Fruit fly (Drosophila melanogaster): Measurements from ENCODE around the gene mtm.

The mtm gene

dm6 chr2L:6019352-6020131 lies 17.3 kb downstream of the mtm start, which contains the start of gene H2.0:
Gene H2.0, minus strand, starts transcription at chr2L:6019402.
- peak; percentile 79 for TF ChIP-seq CG8301 (tag; optimal IDR thresholded peaks at IDR 0.05)
- peak; percentile 75 for TF ChIP-seq CG15710 (tag; optimal IDR thresholded peaks at IDR 0.05)
- peak; percentile 10 for TF ChIP-seq CG13204 (GFP tag; optimal IDR thresholded peaks at IDR 0.05)
- no peak for TF ChIP-seq CG32121 (GFP tag; IDR thresholded peaks at IDR 0.05)
- no peak for TF ChIP-seq D1 (tag; optimal IDR thresholded peaks at IDR 0.05)
- TF ChIP-seq rn (GFP tag; IDR thresholded peaks at IDR 0.05), result 0 out of 2 replicates have a peak, but pooled peaks have one; percentile 17
- no peak for TF ChIP-seq EcR (GFP tag; optimal IDR thresholded peaks at IDR 0.05)
- TF ChIP-seq CG8159 (tag; optimal IDR thresholded peaks at IDR 0.05), result peak; percentile 73
- peak; percentile 42 for TF ChIP-seq gl (tag; optimal IDR thresholded peaks at IDR 0.05)
- peak; percentile 62 for TF ChIP-seq CG9948 (tag; optimal IDR thresholded peaks at IDR 0.05)
- TF ChIP-seq Pif1B (GFP tag; optimal IDR thresholded peaks at IDR 0.05), result peak; percentile 75
- TF ChIP-seq fd96Ca (GFP tag; IDR thresholded peaks at IDR 0.05), result 0 out of 3 replicates have a peak, but pooled peaks have one; percentile 17
- no peak for TF ChIP-seq Snoo (tag; optimal IDR thresholded peaks at IDR 0.05)
- TF ChIP-seq Ets98B (GFP tag; IDR thresholded peaks at IDR 0.05), result peak; percentile 21; the same call in 1 of the 2 replicates
- TF ChIP-seq CG10348 (GFP tag; IDR thresholded peaks at IDR 0.05), result no peak
- peak; percentile 55 for TF ChIP-seq Pif1A (GFP tag; optimal IDR thresholded peaks at IDR 0.05)
- peak; percentile 79 for TF ChIP-seq CG14655 (GFP tag; optimal IDR thresholded peaks at IDR 0.05)

dm6 chr2L:6013071-6013417 lies 23.8 kb downstream of the mtm start:
- TF ChIP-seq CG9948 (tag; optimal IDR thresholded peaks at IDR 0.05) (no peak), CG10348 (GFP tag; IDR thresholded peaks at IDR 0.05) (no peak)

dm6 chr2L:6012303-6013070 lies 24.3 kb downstream of the mtm start, which contains the start of gene CG9098:
Gene CG9098, minus strand, starts transcription at chr2L:6012338.
- no peak for TF ChIP-seq CG8301 (tag; optimal IDR thresholded peaks at IDR 0.05)
- no peak for TF ChIP-seq CG12605 (GFP tag; IDR thresholded peaks at IDR 0.05)
- TF ChIP-seq rn (GFP tag; IDR thresholded peaks at IDR 0.05), result no peak
- TF ChIP-seq CG32121 (GFP tag; IDR thresholded peaks at IDR 0.05), result no peak

- 0 out of 3 replicates have a peak, but pooled peaks have one; percentile 31 for TF ChIP-seq fd96Ca (GFP tag; IDR thresholded peaks at IDR 0.05)
- TF ChIP-seq gl (tag; optimal IDR thresholded peaks at IDR 0.05), result no peak
- peak; percentile 64 for TF ChIP-seq CG8159 (tag; optimal IDR thresholded peaks at IDR 0.05)
- TF ChIP-seq CG8301 (tag; optimal IDR thresholded peaks at IDR 0.05), result no peak
- no peak for TF ChIP-seq CG4496 (GFP tag; IDR thresholded peaks at IDR 0.05)
- no peak for TF ChIP-seq Pif1B (GFP tag; optimal IDR thresholded peaks at IDR 0.05)
- peak; percentile 9; the same call in 1 of the 2 replicates for TF ChIP-seq Ets98B (GFP tag; IDR thresholded peaks at IDR 0.05)
Observed at dm6 chr2L:6006508-6007232, 30.1 kb downstream of the mtm start, which contains the start of gene Gal. Gene Gal, minus strand, starts transcription at chr2L:6006827.

- TF ChIP-seq Snoo (tag; optimal IDR thresholded peaks at IDR 0.05) (no peak), CG12605 (GFP tag; IDR thresholded peaks at IDR 0.05) (no peak), CG14655 (GFP tag; optimal IDR thresholded peaks at IDR 0.05) (no peak)
Observed at dm6 chr2L:6000065-6000464, 36.8 kb downstream of the mtm start, which contains the start of gene Tsp26A. Gene Tsp26A, plus strand, starts transcription at chr2L:6000228.

dm6 chr2L:5999247-5999646 lies 37.6 kb downstream of the mtm start, which contains the start of gene Kdm5:
Gene Kdm5, minus strand, starts transcription at chr2L:5999501.
- TF ChIP-seq CG32121 (GFP tag; IDR thresholded peaks at IDR 0.05) (peak; percentile 34; the same call in 1 of the 2 replicates), Pif1B (GFP tag; optimal IDR thresholded peaks at IDR 0.05) (no peak), fd96Ca (GFP tag; IDR thresholded peaks at IDR 0.05) (0 out of 3 replicates have a peak, but pooled peaks have one; percentile 10), CG14655 (GFP tag; optimal IDR thresholded peaks at IDR 0.05) (no peak), CG4496 (GFP tag; IDR thresholded peaks at IDR 0.05) (peak; percentile 51; the same call in 1 of the 3 replicates), Snoo (tag; optimal IDR thresholded peaks at IDR 0.05) (peak; percentile 41), CG34367 (tag; optimal IDR thresholded peaks at IDR 0.05) (no peak), CG12605 (GFP tag; IDR thresholded peaks at IDR 0.05) (no peak), Ets98B (GFP tag; IDR thresholded peaks at IDR 0.05) (peak; percentile 46), CG8301 (tag; optimal IDR thresholded peaks at IDR 0.05) (no peak), gl (tag; optimal IDR thresholded peaks at IDR 0.05) (no peak), CG9948 (tag; optimal IDR thresholded peaks at IDR 0.05) (no peak), CG10348 (GFP tag; IDR thresholded peaks at IDR 0.05) (no peak), Pif1A (GFP tag; optimal IDR thresholded peaks at IDR 0.05) (no peak), rn (GFP tag; IDR thresholded peaks at IDR 0.05) (no peak), CG8159 (tag; optimal IDR thresholded peaks at IDR 0.05) (peak; percentile 2), CG15710 (tag; optimal IDR thresholded peaks at IDR 0.05) (no peak), D1 (tag; optimal IDR thresholded peaks at IDR 0.05) (no peak), CG17806 (tag; optimal IDR thresholded peaks at IDR 0.05) (peak; percentile 9), CG13204 (GFP tag; optimal IDR thresholded peaks at IDR 0.05) (no peak), EcR (GFP tag; optimal IDR thresholded peaks at IDR 0.05) (peak; percentile 24)
